Worm (Caenorhabditis elegans) whole organism, early embryonic: ENCODE data around the gene sdz-31.

ENCODE experiments used
- B0310.2 ChIP-seq: sonication (generic microtip); optimal IDR thresholded peaks from 2 replicates; lab custom pipeline; 2016; ENCODE audit warnings: mild to moderate bottlenecking, missing genetic modification characterization, missing compliant biosample characterization
- aly-1 ChIP-seq: sonication (generic microtip); optimal IDR thresholded peaks from 2 replicates; lab custom pipeline; 2016; ENCODE audit warnings: missing genetic modification characterization, missing compliant biosample characterization
- ama-1 ChIP-seq: fragments of 150-350 bp; optimal IDR thresholded peaks from 2 replicates; lab custom pipeline; 2014
- pes-1 ChIP-seq: fragments of 200-800 bp; sonication (Bioruptor generic); IDR thresholded peaks from 2 replicates; pipeline ENCODE4 v1.3.6; 2022; ENCODE audit warnings: missing genetic modification reagents, missing genetic modification characterization, missing compliant biosample characterization
- scrt-1 ChIP-seq: fragments of 200-800 bp; sonication (Bioruptor generic); IDR thresholded peaks from 2 replicates; pipeline ENCODE4 v1.3.6; 2022; ENCODE audit warnings: missing genetic modification characterization, missing compliant biosample characterization
- tra-4 ChIP-seq: sonication (generic microtip); optimal IDR thresholded peaks from 2 replicates; lab custom pipeline; 2017; ENCODE audit warnings: missing genetic modification characterization, missing compliant biosample characterization

- TF ChIP-seq tra-4 (tag; lab: Kevin White, UChicago) (no peak), scrt-1 (GFP tag; lab: Robert Waterston, UW) (no peak), B0310.2 (tag; lab: Kevin White, UChicago) (no peak), ama-1 (lab: Kevin White, UChicago) (no peak), pes-1 (no peak), aly-1 (tag; lab: Kevin White, UChicago) (no peak)
These were observed 44.4 kb downstream of the sdz-31 start for ce11 chrV:9924389-9924788.
